Fruit fly (Drosophila melanogaster): Measurements from ENCODE around the gene Blos4.

- TF ChIP-seq usp (GFP tag; optimal IDR thresholded peaks at IDR 0.05) (no peak), OdsH (GFP tag; optimal IDR thresholded peaks at IDR 0.05) (no peak), Mio (GFP tag; optimal IDR thresholded peaks at IDR 0.05) (no peak), fru (GFP tag; optimal IDR thresholded peaks at IDR 0.05) (no peak), h (GFP tag; optimal IDR thresholded peaks at IDR 0.05) (peak; percentile 68), psq (GFP tag; optimal IDR thresholded peaks at IDR 0.05) (no peak), N (GFP tag; optimal IDR thresholded peaks at IDR 0.05) (no peak)
These were observed 18.0 kb downstream of the Blos4 start for dm6 chr3L:10896923-10897322.
